1 fruit fly cellular context compared by ENCODE assay signal in genomic region chr3L:613578-614300, dm6.
A peak's percentile ranks its signal among the peaks of the same experiment; 100 is the strongest.
TF ChIP-seq lines count a peak whose summit lies in the region.

No protein-coding gene starts in this region.

TF ChIP-seq in whole organism, embryonic, 481 proteins besides CTCF, POLR2A, EP300 and RAD21 (continued from another document and continues in another):
- TF ChIP-seq CG31224 (GFP tag; IDR thresholded peaks at IDR 0.05; lab: Robert Waterston, UW): no peak
- no peak for TF ChIP-seq slou (GFP tag; optimal IDR thresholded peaks at IDR 0.05; lab: Kevin White, UChicago)
- no peak for TF ChIP-seq C15 (GFP tag; IDR thresholded peaks at IDR 0.05; lab: Robert Waterston, UW)
- TF ChIP-seq Blimp-1 (GFP tag; optimal IDR thresholded peaks at IDR 0.05; lab: Kevin White, UChicago): peak; percentile 58
- peak; percentile 53 for TF ChIP-seq CG4820 (GFP tag; optimal IDR thresholded peaks at IDR 0.05; lab: Kevin White, UChicago)
- TF ChIP-seq Trl (optimal IDR thresholded peaks at IDR 0.05; lab: Kevin White, UChicago): no peak
- TF ChIP-seq Trl (GFP tag; optimal IDR thresholded peaks at IDR 0.05; lab: Kevin White, UChicago): peak; percentile 25
- peak; percentile 43; the same call in 1 of the 2 replicates for TF ChIP-seq CG4360 (GFP tag; IDR thresholded peaks at IDR 0.05; lab: Robert Waterston, UW)
- TF ChIP-seq NfI (GFP tag; optimal IDR thresholded peaks at IDR 0.05; lab: Kevin White, UChicago): no peak
- 0 out of 2 replicates have a peak, but pooled peaks have one; percentile 7 for TF ChIP-seq crol (GFP tag; IDR thresholded peaks at IDR 0.05; lab: Robert Waterston, UW)
- peak; percentile 9 for TF ChIP-seq Atf3 (GFP tag; optimal IDR thresholded peaks at IDR 0.05; lab: Kevin White, UChicago)
- no peak; the same call in 1 of the 2 replicates for TF ChIP-seq danr (GFP tag; IDR thresholded peaks at IDR 0.05; lab: Robert Waterston, UW)
- no peak for TF ChIP-seq CG6683 (GFP tag; optimal IDR thresholded peaks at IDR 0.05; lab: Kevin White, UChicago)
- TF ChIP-seq Dll (GFP tag; IDR thresholded peaks at IDR 0.05; lab: Robert Waterston, UW; ENCODE audit: partially characterized antibody): no peak
- TF ChIP-seq br (optimal IDR thresholded peaks at IDR 0.05; lab: Kevin White, UChicago): no peak
- TF ChIP-seq CG11696 (GFP tag; IDR thresholded peaks at IDR 0.05; lab: Robert Waterston, UW): 0 out of 2 replicates have a peak, but pooled peaks have one; percentile 18
- TF ChIP-seq sc (optimal IDR thresholded peaks at IDR 0.05; lab: Kevin White, UChicago): no peak
- TF ChIP-seq sc (GFP tag; optimal IDR thresholded peaks at IDR 0.05; lab: Kevin White, UChicago): peak; percentile 40
- TF ChIP-seq Optix (GFP tag; IDR thresholded peaks at IDR 0.05; lab: Robert Waterston, UW): no peak
- peak; percentile 34; the same call in 1 of the 2 replicates for TF ChIP-seq E2f1 (GFP tag; IDR thresholded peaks at IDR 0.05; lab: Robert Waterston, UW)
- TF ChIP-seq Ptx1 (GFP tag; IDR thresholded peaks at IDR 0.05; lab: Robert Waterston, UW): peak; percentile 56
- TF ChIP-seq CG3726 (GFP tag; IDR thresholded peaks at IDR 0.05; lab: Robert Waterston, UW): no peak
- TF ChIP-seq yki (optimal IDR thresholded peaks at IDR 0.05; lab: Kevin White, UChicago): no peak
- TF ChIP-seq jumu (GFP tag; optimal IDR thresholded peaks at IDR 0.05; lab: Kevin White, UChicago): peak; percentile 38
- no peak for TF ChIP-seq CG1832 (GFP tag; optimal IDR thresholded peaks at IDR 0.05; lab: Kevin White, UChicago)
- TF ChIP-seq CG9215 (GFP tag; IDR thresholded peaks at IDR 0.05; lab: Robert Waterston, UW): no peak
- TF ChIP-seq CG30020 (tag; optimal IDR thresholded peaks at IDR 0.05; lab: Kevin White, UChicago): no peak
- no peak for TF ChIP-seq CG2199 (GFP tag; IDR thresholded peaks at IDR 0.05; lab: Robert Waterston, UW)
- 0 out of 2 replicates have a peak, but pooled peaks have one; percentile 6 for TF ChIP-seq stc (GFP tag; IDR thresholded peaks at IDR 0.05; lab: Robert Waterston, UW)
- no peak for TF ChIP-seq Lim3 (GFP tag; IDR thresholded peaks at IDR 0.05; lab: Robert Waterston, UW)
- TF ChIP-seq zfh1 (GFP tag; IDR thresholded peaks at IDR 0.05; lab: Robert Waterston, UW): peak; percentile 70
- TF ChIP-seq CG15479 (GFP tag; optimal IDR thresholded peaks at IDR 0.05; lab: Kevin White, UChicago): no peak
- no peak for TF ChIP-seq CG15073 (GFP tag; optimal IDR thresholded peaks at IDR 0.05; lab: Kevin White, UChicago)
- no peak for TF ChIP-seq MESR4 (GFP tag; optimal IDR thresholded peaks at IDR 0.05; lab: Kevin White, UChicago)
- TF ChIP-seq pho (GFP tag; optimal IDR thresholded peaks at IDR 0.05; lab: Kevin White, UChicago): no peak
- no peak for TF ChIP-seq lov (optimal IDR thresholded peaks at IDR 0.05; lab: Kevin White, UChicago)
- 0 out of 3 replicates have a peak, but pooled peaks have one; percentile 20 for TF ChIP-seq lov (GFP tag; IDR thresholded peaks at IDR 0.05; lab: Robert Waterston, UW)
- no peak; the same call in 2 of the 3 replicates for TF ChIP-seq CG7357 (GFP tag; IDR thresholded peaks at IDR 0.05; lab: Robert Waterston, UW)
- TF ChIP-seq bsh (GFP tag; optimal IDR thresholded peaks at IDR 0.05; lab: Kevin White, UChicago): peak in 1 of 2 experiments; percentile 58
- peak; percentile 8 for TF ChIP-seq CG13424 (tag; optimal IDR thresholded peaks at IDR 0.05; lab: Kevin White, UChicago)
- TF ChIP-seq Sox102F (GFP tag; optimal IDR thresholded peaks at IDR 0.05; lab: Kevin White, UChicago): peak; percentile 33
- TF ChIP-seq emc (GFP tag; optimal IDR thresholded peaks at IDR 0.05; lab: Kevin White, UChicago): no peak
- no peak for TF ChIP-seq CG7928 (GFP tag; optimal IDR thresholded peaks at IDR 0.05; lab: Kevin White, UChicago)
- TF ChIP-seq Mrtf (GFP tag; IDR thresholded peaks at IDR 0.05; lab: Robert Waterston, UW): no peak
- TF ChIP-seq kah (GFP tag; optimal IDR thresholded peaks at IDR 0.05; lab: Kevin White, UChicago): no peak
- no peak for TF ChIP-seq sob (GFP tag; IDR thresholded peaks at IDR 0.05; lab: Robert Waterston, UW)
- no peak; the same call in 1 of the 2 replicates for TF ChIP-seq Rfx (GFP tag; IDR thresholded peaks at IDR 0.05; lab: Robert Waterston, UW)
- no peak for TF ChIP-seq CG11723 (GFP tag; optimal IDR thresholded peaks at IDR 0.05; lab: Kevin White, UChicago)
- peak; percentile 37 for TF ChIP-seq trh (GFP tag; optimal IDR thresholded peaks at IDR 0.05; lab: Kevin White, UChicago)
- peak; percentile 11 for TF ChIP-seq CG17568 (GFP tag; optimal IDR thresholded peaks at IDR 0.05; lab: Kevin White, UChicago)
- peak; percentile 27 for TF ChIP-seq Six4 (GFP tag; optimal IDR thresholded peaks at IDR 0.05; lab: Kevin White, UChicago)
- peak; percentile 76 for TF ChIP-seq phol (tag; optimal IDR thresholded peaks at IDR 0.05; lab: Kevin White, UChicago)
- peak; percentile 14 for TF ChIP-seq CG1233 (GFP tag; optimal IDR thresholded peaks at IDR 0.05; lab: Kevin White, UChicago)
- TF ChIP-seq zen2 (GFP tag; IDR thresholded peaks at IDR 0.05; lab: Robert Waterston, UW; ENCODE audit: partially characterized antibody): no peak
- TF ChIP-seq CG10147 (GFP tag; optimal IDR thresholded peaks at IDR 0.05; lab: Kevin White, UChicago): no peak
- no peak for TF ChIP-seq zfh2 (GFP tag; optimal IDR thresholded peaks at IDR 0.05; lab: Kevin White, UChicago)
- TF ChIP-seq knrl (GFP tag; IDR thresholded peaks at IDR 0.05; lab: Robert Waterston, UW; ENCODE audit: partially characterized antibody): no peak
- TF ChIP-seq CoRest (tag; optimal IDR thresholded peaks at IDR 0.05; lab: Kevin White, UChicago): peak; percentile 49
- no peak for TF ChIP-seq CG16813 (GFP tag; IDR thresholded peaks at IDR 0.05; lab: Robert Waterston, UW; ENCODE audit: partially characterized antibody)
- TF ChIP-seq CG11247 (GFP tag; IDR thresholded peaks at IDR 0.05; lab: Robert Waterston, UW): no peak
- no peak for TF ChIP-seq inv (GFP tag; IDR thresholded peaks at IDR 0.05; lab: Robert Waterston, UW; ENCODE audit: partially characterized antibody)
- TF ChIP-seq CG10431 (GFP tag; optimal IDR thresholded peaks at IDR 0.05; lab: Kevin White, UChicago): no peak
- no peak for TF ChIP-seq ATbp (GFP tag; optimal IDR thresholded peaks at IDR 0.05; lab: Kevin White, UChicago)
- TF ChIP-seq CG8765 (GFP tag; IDR thresholded peaks at IDR 0.05; lab: Robert Waterston, UW): peak; percentile 79
- TF ChIP-seq exex (tag; optimal IDR thresholded peaks at IDR 0.05; lab: Kevin White, UChicago): no peak
- peak in 1 of 3 experiments; percentile 88 for TF ChIP-seq Stat92E (GFP tag; optimal IDR thresholded peaks at IDR 0.05; lab: Kevin White, UChicago)
- TF ChIP-seq dpn (GFP tag; optimal IDR thresholded peaks at IDR 0.05; lab: Kevin White, UChicago): peak; percentile 19 to 37
- peak; percentile 0 for TF ChIP-seq CG15269 (tag; optimal IDR thresholded peaks at IDR 0.05; lab: Kevin White, UChicago)
- peak; percentile 76 for TF ChIP-seq CG18262 (tag; optimal IDR thresholded peaks at IDR 0.05; lab: Kevin White, UChicago)
- TF ChIP-seq pfk (GFP tag; optimal IDR thresholded peaks at IDR 0.05; lab: Kevin White, UChicago): no peak
- TF ChIP-seq Ets65A (GFP tag; lab: Kevin White, UChicago): peak; percentile 85
- peak; percentile 57 for TF ChIP-seq fd96Cb (tag; optimal IDR thresholded peaks at IDR 0.05; lab: Kevin White, UChicago)
- no peak for TF ChIP-seq Aef1 (GFP tag; IDR thresholded peaks at IDR 0.05; lab: Robert Waterston, UW)
- TF ChIP-seq Xbp1 (GFP tag; optimal IDR thresholded peaks at IDR 0.05; lab: Kevin White, UChicago): peak; percentile 53
- peak; percentile 63 for TF ChIP-seq CG1602 (GFP tag; optimal IDR thresholded peaks at IDR 0.05; lab: Kevin White, UChicago)
- TF ChIP-seq CG17829 (tag; optimal IDR thresholded peaks at IDR 0.05; lab: Kevin White, UChicago): peak; percentile 59
- peak; percentile 11 for TF ChIP-seq D (optimal IDR thresholded peaks at IDR 0.05; lab: Kevin White, UChicago)
- TF ChIP-seq D (GFP tag; optimal IDR thresholded peaks at IDR 0.05; lab: Kevin White, UChicago): peak; percentile 26
- peak; percentile 20 for TF ChIP-seq Nf-YB (GFP tag; optimal IDR thresholded peaks at IDR 0.05; lab: Kevin White, UChicago)
- TF ChIP-seq dm (GFP tag; optimal IDR thresholded peaks at IDR 0.05; lab: Kevin White, UChicago): no peak
- TF ChIP-seq sim (GFP tag; IDR thresholded peaks at IDR 0.05; lab: Robert Waterston, UW): peak; percentile 45; the same call in 1 of the 2 replicates
- no peak for TF ChIP-seq kay (GFP tag; optimal IDR thresholded peaks at IDR 0.05; lab: Kevin White, UChicago)
- TF ChIP-seq CG15696 (tag; optimal IDR thresholded peaks at IDR 0.05; lab: Kevin White, UChicago): peak; percentile 88
- TF ChIP-seq CG10654 (GFP tag; optimal IDR thresholded peaks at IDR 0.05; lab: Kevin White, UChicago): peak; percentile 18
- TF ChIP-seq NC2β (GFP tag; optimal IDR thresholded peaks at IDR 0.05; lab: Kevin White, UChicago): peak; percentile 70
- no peak for TF ChIP-seq B-H1 (GFP tag; IDR thresholded peaks at IDR 0.05; lab: Robert Waterston, UW)
- TF ChIP-seq CG16815 (GFP tag; optimal IDR thresholded peaks at IDR 0.05; lab: Kevin White, UChicago): peak; percentile 55
- peak; percentile 74 for TF ChIP-seq CG8924 (tag; optimal IDR thresholded peaks at IDR 0.05; lab: Kevin White, UChicago)
- no peak for TF ChIP-seq CG14860 (GFP tag; IDR thresholded peaks at IDR 0.05; lab: Robert Waterston, UW; ENCODE audit: partially characterized antibody)
- TF ChIP-seq CG10209 (GFP tag; optimal IDR thresholded peaks at IDR 0.05; lab: Kevin White, UChicago): peak; percentile 50
- TF ChIP-seq shn (GFP tag; optimal IDR thresholded peaks at IDR 0.05; lab: Kevin White, UChicago): no peak
- TF ChIP-seq Oaz (GFP tag; IDR thresholded peaks at IDR 0.05; lab: Robert Waterston, UW): no peak
- TF ChIP-seq slbo (GFP tag; IDR thresholded peaks at IDR 0.05; lab: Robert Waterston, UW): 0 out of 2 replicates have a peak, but pooled peaks have one; percentile 9
- no peak for TF ChIP-seq CG14441 (GFP tag; IDR thresholded peaks at IDR 0.05; lab: Robert Waterston, UW)
- TF ChIP-seq CG32772 (GFP tag; IDR thresholded peaks at IDR 0.05; lab: Robert Waterston, UW): no peak
- TF ChIP-seq gce (GFP tag; IDR thresholded peaks at IDR 0.05; lab: Robert Waterston, UW): no peak
- no peak for TF ChIP-seq mirr (GFP tag; optimal IDR thresholded peaks at IDR 0.05; lab: Kevin White, UChicago)
- peak; percentile 31 for TF ChIP-seq gsb-n (tag; optimal IDR thresholded peaks at IDR 0.05; lab: Kevin White, UChicago)
- TF ChIP-seq abd-A (tag; optimal IDR thresholded peaks at IDR 0.05; lab: Kevin White, UChicago): no peak
- no peak for TF ChIP-seq ftz-f1 (GFP tag; optimal IDR thresholded peaks at IDR 0.05; lab: Kevin White, UChicago)
- peak; percentile 67 for TF ChIP-seq row (GFP tag; IDR thresholded peaks at IDR 0.05; lab: Robert Waterston, UW)
- no peak for TF ChIP-seq onecut (GFP tag; IDR thresholded peaks at IDR 0.05; lab: Robert Waterston, UW)
- TF ChIP-seq dysf (GFP tag; IDR thresholded peaks at IDR 0.05; lab: Robert Waterston, UW): peak; percentile 48; the same call in 2 of the 3 replicates
- peak; percentile 74 for TF ChIP-seq ara (GFP tag; IDR thresholded peaks at IDR 0.05; lab: Robert Waterston, UW)
- TF ChIP-seq bowl (GFP tag; IDR thresholded peaks at IDR 0.05; lab: Robert Waterston, UW): no peak
- TF ChIP-seq pan (optimal IDR thresholded peaks at IDR 0.05; lab: Kevin White, UChicago): no peak
- TF ChIP-seq pan (GFP tag; optimal IDR thresholded peaks at IDR 0.05 in 1 of 2, IDR thresholded peaks at IDR 0.05 in 1 of 2): peak in 1 of 2 experiments; percentile 26
- no peak for TF ChIP-seq org-1 (GFP tag; optimal IDR thresholded peaks at IDR 0.05; lab: Kevin White, UChicago)
- 0 out of 2 replicates have a peak, but pooled peaks have one; percentile 9 for TF ChIP-seq HLH3B (GFP tag; IDR thresholded peaks at IDR 0.05; lab: Robert Waterston, UW)
- no peak for TF ChIP-seq klu (GFP tag; IDR thresholded peaks at IDR 0.05; lab: Robert Waterston, UW)
- peak; percentile 36 for TF ChIP-seq btn (GFP tag; optimal IDR thresholded peaks at IDR 0.05; lab: Kevin White, UChicago)
- TF ChIP-seq CG4617 (GFP tag; optimal IDR thresholded peaks at IDR 0.05; lab: Kevin White, UChicago; ENCODE audit: borderline replicate concordance): peak; percentile 41
- no peak for TF ChIP-seq ken (GFP tag; IDR thresholded peaks at IDR 0.05; lab: Robert Waterston, UW)
- no peak for TF ChIP-seq H15 (GFP tag; IDR thresholded peaks at IDR 0.05; lab: Robert Waterston, UW)
- TF ChIP-seq CG4328 (GFP tag; optimal IDR thresholded peaks at IDR 0.05; lab: Kevin White, UChicago): no peak
- peak; percentile 11 for TF ChIP-seq Lhr (GFP tag; optimal IDR thresholded peaks at IDR 0.05; lab: Kevin White, UChicago)
- TF ChIP-seq Lpt (GFP tag; optimal IDR thresholded peaks at IDR 0.05; lab: Kevin White, UChicago): no peak
- TF ChIP-seq CG15601 (tag; optimal IDR thresholded peaks at IDR 0.05; lab: Kevin White, UChicago): peak; percentile 9
- no peak for TF ChIP-seq vfl (GFP tag; optimal IDR thresholded peaks at IDR 0.05; lab: Kevin White, UChicago)
- peak; percentile 42 for TF ChIP-seq Hr3 (GFP tag; optimal IDR thresholded peaks at IDR 0.05; lab: Kevin White, UChicago)
- no peak for TF ChIP-seq maf-S (GFP tag; optimal IDR thresholded peaks at IDR 0.05; lab: Kevin White, UChicago)
- no peak for TF ChIP-seq cato (GFP tag; optimal IDR thresholded peaks at IDR 0.05; lab: Kevin White, UChicago; ENCODE audit: borderline replicate concordance)
- TF ChIP-seq CG34422 (GFP tag; IDR thresholded peaks at IDR 0.05; lab: Robert Waterston, UW): peak; percentile 49; the same call in 2 of the 3 replicates
- no peak for TF ChIP-seq Side (GFP tag; optimal IDR thresholded peaks at IDR 0.05; lab: Kevin White, UChicago)
- TF ChIP-seq Hand (GFP tag; optimal IDR thresholded peaks at IDR 0.05; lab: Kevin White, UChicago): no peak
- TF ChIP-seq CG9876 (GFP tag; optimal IDR thresholded peaks at IDR 0.05; lab: Kevin White, UChicago): no peak
- TF ChIP-seq CG4707 (GFP tag; optimal IDR thresholded peaks at IDR 0.05; lab: Kevin White, UChicago): no peak
- TF ChIP-seq tap (tag; optimal IDR thresholded peaks at IDR 0.05; lab: Kevin White, UChicago): peak; percentile 10
- TF ChIP-seq zen (tag; optimal IDR thresholded peaks at IDR 0.05; lab: Kevin White, UChicago): peak; percentile 82
- TF ChIP-seq CG9727 (GFP tag; optimal IDR thresholded peaks at IDR 0.05; lab: Kevin White, UChicago): peak; percentile 85
- no peak for TF ChIP-seq ro (GFP tag; IDR thresholded peaks at IDR 0.05; lab: Robert Waterston, UW)
- TF ChIP-seq CG8359 (GFP tag; optimal IDR thresholded peaks at IDR 0.05; lab: Kevin White, UChicago; ENCODE audit: borderline replicate concordance): peak; percentile 23
- TF ChIP-seq CG14667 (GFP tag; IDR thresholded peaks at IDR 0.05; lab: Robert Waterston, UW): no peak
